Worm (Caenorhabditis elegans) whole organism, L4 larva: ENCODE measurements around the gene dao-6.

Experiments used
- F26F4.8 ChIP-seq: fragments of 200-800 bp; sonication (Bioruptor generic); conservative IDR thresholded peaks from 2 replicates; pipeline ENCODE4 v1.3.6; 2022; ENCODE audit warnings: missing genetic modification characterization, missing compliant biosample characterization
- R02D3.7 ChIP-seq: fragments of 150-350 bp; sonication (generic microtip); optimal IDR thresholded peaks from 3 replicates; lab custom pipeline; 2014; ENCODE audit warnings: missing biosample characterization, missing genetic modification characterization
- Y105C5A.15 ChIP-seq: fragments of 200-800 bp; sonication (Bioruptor generic); IDR thresholded peaks from 2 replicates; pipeline ENCODE4 v1.3.6; 2022; ENCODE audit warnings: missing genetic modification characterization, missing compliant biosample characterization
- ZK546.5 ChIP-seq, 2 experiments: sonication (generic microtip); optimal IDR thresholded peaks; 2 replicates each; lab custom pipeline; 2017; ENCODE audit warnings: missing biosample characterization in 2 of 2, missing genetic modification characterization in 2 of 2
- ces-1 ChIP-seq: fragments of 150-350 bp; sonication (generic microtip); optimal IDR thresholded peaks from 4 replicates; lab custom pipeline; 2014; ENCODE audit warnings: missing biosample characterization, missing genetic modification reagents, missing genetic modification characterization
- cey-2 ChIP-seq: sonication (generic microtip); optimal IDR thresholded peaks from 3 replicates; lab custom pipeline; 2017; ENCODE audit warnings: missing genetic modification characterization, mild to moderate bottlenecking, missing compliant biosample characterization, antibody characterized with exemption, borderline replicate concordance; ENCODE audit not compliant: insufficient read depth
- dpl-1 ChIP-seq: fragments of 150-350 bp; optimal IDR thresholded peaks from 2 replicates; lab custom pipeline; 2014; ENCODE audit warnings: missing biosample characterization, missing genetic modification reagents, missing genetic modification characterization
- mes-2 ChIP-seq: sonication (generic microtip); optimal IDR thresholded peaks from 2 replicates; lab custom pipeline; 2016; ENCODE audit warnings: missing genotype, mild to moderate bottlenecking, missing genetic modification characterization, missing compliant biosample characterization; ENCODE audit not compliant: poor library complexity, severe bottlenecking
- nhr-11 ChIP-seq: fragments of 150-350 bp; optimal IDR thresholded peaks from 2 replicates; lab custom pipeline; 2014; ENCODE audit warnings: missing biosample characterization, missing genetic modification characterization
- pha-4 ChIP-seq, 2 experiments: fragments of 150-350 bp in 1 of 2; fragments of 200-800 bp in 1 of 2; sonication (Bioruptor generic) in 1 of 2; IDR thresholded peaks in 1 of 2; optimal IDR thresholded peaks in 1 of 2; 2 replicates each; pipeline versions ENCODE4 v1.3.6 to Lab custom; 2014 to 2022; ENCODE audit warnings: missing genetic modification characterization in 2 of 2, missing genetic modification reagents in 2 of 2, missing biosample characterization in 1 of 2, missing compliant biosample characterization in 1 of 2
- snpc-4 ChIP-seq: fragments of 150-350 bp; optimal IDR thresholded peaks from 2 replicates; lab custom pipeline; 2014; ENCODE audit warnings: missing biosample characterization, missing genetic modification characterization
- unc-39 ChIP-seq: sonication (generic microtip); optimal IDR thresholded peaks from 2 replicates; lab custom pipeline; 2017; ENCODE audit warnings: missing biosample characterization, missing genetic modification characterization
- unc-62 ChIP-seq, 3 experiments: fragments of 150-350 bp in 1 of 3; sonication (generic microtip); optimal IDR thresholded peaks in 2 of 3; peaks in 1 of 3; 1 replicate in 1 of 3; 2 replicates in 2 of 3; lab custom pipeline; 2014 to 2017; ENCODE audit warnings: missing biosample characterization in 3 of 3, missing genetic modification characterization in 3 of 3, missing genetic modification reagents in 3 of 3, missing genotype in 1 of 3

DNA sequence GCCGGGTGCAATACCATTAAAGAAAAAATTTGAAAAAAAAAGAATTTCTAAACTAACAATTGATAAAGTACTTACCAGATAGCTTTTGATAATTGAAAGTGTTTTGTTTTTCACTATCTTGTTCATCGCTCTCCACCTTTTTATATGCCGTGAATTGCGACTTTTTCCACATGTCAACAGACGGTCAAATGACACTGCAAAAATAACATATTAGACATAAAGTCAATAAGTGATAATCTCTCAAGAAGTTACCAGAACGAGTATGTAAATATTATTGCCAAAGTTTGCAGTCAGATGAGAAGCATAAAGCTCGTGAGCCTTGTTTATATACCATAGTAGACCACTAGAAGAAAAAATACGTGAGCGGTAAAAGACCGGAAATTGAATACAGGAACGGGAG is at the start of gene dao-6:
- TF ChIP-seq unc-39 (tag; lab: Kevin White, UChicago) (no peak), R02D3.7 (tag; lab: Kevin White, UChicago) (no peak), snpc-4 (no peak), ces-1 (GFP tag; lab: Kevin White, UChicago) (no peak), F26F4.8 (GFP tag; lab: Robert Waterston, UW) (no peak), mes-2 (tag; lab: Kevin White, UChicago) (no peak), Y105C5A.15 (GFP tag; lab: Robert Waterston, UW) (no peak), dpl-1 (GFP tag; lab: Kevin White, UChicago) (no peak), unc-62 (GFP tag; optimal IDR thresholded peaks at IDR 0.05 in 1 of 2; lab: Kevin White, UChicago) (no peak), unc-62 (tag; optimal IDR thresholded peaks at IDR 0.05; lab: Kevin White, UChicago) (no peak), ZK546.5 (tag; optimal IDR thresholded peaks at IDR 0.05; lab: Kevin White, UChicago) (no peak), cey-2 (tag; lab: Kevin White, UChicago) (no peak), pha-4 (GFP tag; IDR thresholded peaks at IDR 0.05; lab: Robert Waterston, UW) (no peak), pha-4 (tag; optimal IDR thresholded peaks at IDR 0.05; lab: Kevin White, UChicago) (no peak), nhr-11 (tag; lab: Kevin White, UChicago) (no peak)
